Worm (Caenorhabditis elegans): ENCODE data around the gene sam-4.

DNA sequence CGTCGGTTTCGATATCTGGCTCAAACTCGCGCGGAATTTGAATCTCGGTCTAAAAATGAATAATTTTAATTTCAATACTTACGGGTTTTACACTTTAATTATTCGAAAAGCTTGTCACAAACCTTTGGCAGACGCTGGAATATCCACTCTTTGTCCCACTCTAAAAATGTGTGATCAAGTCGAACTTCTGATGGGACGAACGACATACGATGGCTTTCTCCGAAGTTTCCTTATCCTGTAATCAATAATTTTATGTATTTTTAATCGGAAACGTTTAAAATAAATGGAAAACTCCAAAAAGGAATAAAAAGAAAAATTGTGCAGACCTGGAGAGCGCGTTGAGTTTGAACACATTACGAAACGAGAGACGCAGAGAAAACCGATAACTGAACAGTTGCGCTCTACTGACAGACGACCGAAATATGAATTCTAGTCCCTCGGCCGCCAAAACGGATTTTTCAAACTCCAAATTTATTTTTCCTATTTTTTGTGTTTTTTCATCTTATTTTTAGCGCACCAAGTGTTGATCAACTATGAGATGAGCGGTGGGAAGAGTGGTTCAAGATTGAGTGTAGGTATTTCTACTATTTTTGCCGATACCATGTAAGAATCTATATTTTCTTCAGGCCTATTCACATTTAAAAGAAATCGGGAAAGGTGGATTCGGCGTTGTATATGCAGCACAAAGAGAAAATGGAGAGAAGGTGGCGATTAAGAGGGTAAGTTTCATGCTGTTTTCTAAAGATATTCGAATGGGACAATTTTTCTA, at the start of gene sam-4, which contains the start of the genes F59E12.17 and zyg-1:
- TF ChIP-seq hmg-4 (GFP tag; optimal IDR thresholded peaks at IDR 0.05) (no peak), tbx-11 (GFP tag; IDR thresholded peaks at IDR 0.05) (no peak), ceh-13 (GFP tag; optimal IDR thresholded peaks at IDR 0.05) (no peak)

All from whole organism, early embryonic.